Fruit fly (Drosophila melanogaster): ENCODE results near the gene Rpt3.

The Rpt3 gene

DNA sequence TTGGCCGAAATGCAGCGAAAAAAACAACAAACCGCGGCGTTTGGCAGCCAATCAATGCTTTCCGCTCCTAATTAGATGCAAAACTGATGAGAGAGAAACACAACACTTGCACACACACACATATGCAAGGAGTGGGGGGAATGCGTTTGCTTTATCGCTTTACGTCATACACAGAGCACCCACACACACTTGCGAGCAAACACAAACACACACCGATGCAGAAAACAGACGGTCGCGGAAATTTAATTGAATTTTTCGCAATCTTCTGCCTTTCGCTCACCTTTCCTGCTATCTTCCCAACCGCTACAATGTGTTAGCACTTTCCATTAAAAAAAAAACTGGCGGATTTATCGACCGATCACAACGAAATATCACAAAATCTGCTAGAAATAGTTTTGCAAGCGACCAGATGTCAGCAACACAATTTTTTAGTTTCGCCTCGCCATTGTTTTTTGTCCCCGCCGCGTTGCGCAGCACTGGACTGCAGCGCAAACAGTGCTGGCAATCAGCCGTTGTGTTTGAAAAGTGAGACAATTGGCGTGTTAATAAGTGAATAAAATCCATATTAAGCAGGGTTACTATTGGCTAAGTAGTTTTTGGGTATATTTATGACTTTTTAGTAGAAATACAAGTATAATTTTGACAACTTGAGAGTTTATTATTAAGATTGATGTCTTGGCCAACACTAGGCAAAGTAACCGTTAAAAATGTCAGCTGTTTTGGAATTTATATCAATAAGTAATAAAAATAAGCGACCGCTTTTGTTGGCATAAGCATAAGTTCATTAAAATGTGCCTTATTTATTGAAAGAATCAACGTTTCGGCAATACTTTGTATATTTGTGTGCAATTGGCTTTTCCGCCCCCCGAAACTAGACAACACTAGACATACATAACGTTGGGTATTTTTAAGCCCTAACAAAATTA is 11.9 kb downstream of the Rpt3 start, which contains the start of gene Klp10A:
Gene Klp10A, minus strand, starts transcription at position 532 of the 926 bp plus-strand sequence.
- TF ChIP-seq CG15710 (tag; optimal IDR thresholded peaks at IDR 0.05) (peak; percentile 22), CG8301 (tag; optimal IDR thresholded peaks at IDR 0.05) (no peak), EcR (GFP tag; optimal IDR thresholded peaks at IDR 0.05) (no peak)

DNA sequence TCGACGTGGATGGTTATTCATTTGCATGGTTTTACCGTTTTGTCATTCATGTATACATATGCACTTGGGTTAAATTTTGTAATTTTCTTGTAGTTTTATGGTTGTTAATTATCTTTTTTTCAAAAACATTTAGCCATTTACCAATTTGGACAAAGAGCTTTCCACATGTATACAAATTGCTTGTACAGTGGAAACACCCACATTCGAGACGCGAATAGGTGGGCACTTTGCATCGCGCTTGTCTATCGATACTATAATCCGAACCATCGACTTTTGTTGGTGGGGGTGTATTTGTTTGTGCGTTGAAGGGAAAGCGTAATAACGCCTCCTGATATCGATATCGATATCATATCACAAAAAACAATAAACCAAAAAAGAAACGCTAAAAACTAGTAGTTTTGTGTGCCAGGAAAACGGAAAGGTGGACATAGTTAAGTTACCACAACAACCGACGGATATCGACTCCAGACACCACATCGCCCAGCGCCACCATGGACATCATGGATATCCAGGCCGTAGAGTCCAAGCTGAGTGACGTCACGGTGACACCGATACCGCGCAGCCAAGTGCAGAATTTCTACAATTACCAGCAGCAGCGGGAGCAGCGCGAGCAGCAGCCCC is 12.8 kb downstream of the Rpt3 start, which contains the start of gene CDK2AP1:
Gene CDK2AP1, plus strand, starts transcription at position 294 of the 621 bp plus-strand sequence.
- TF ChIP-seq Ets98B (GFP tag; IDR thresholded peaks at IDR 0.05) = no peak; the same call in 1 of the 2 replicates
- TF ChIP-seq CG12605 (GFP tag; IDR thresholded peaks at IDR 0.05) = no peak
- TF ChIP-seq CG4496 (GFP tag; IDR thresholded peaks at IDR 0.05) = peak; percentile 37; the same call in 1 of the 3 replicates
- 0 out of 3 replicates have a peak, but pooled peaks have one; percentile 25 for TF ChIP-seq fd96Ca (GFP tag; IDR thresholded peaks at IDR 0.05)
- 0 out of 2 replicates have a peak, but pooled peaks have one; percentile 15 for TF ChIP-seq CG32121 (GFP tag; IDR thresholded peaks at IDR 0.05)
- TF ChIP-seq CG13204 (GFP tag; optimal IDR thresholded peaks at IDR 0.05) = no peak
- TF ChIP-seq CG8301 (tag; optimal IDR thresholded peaks at IDR 0.05) = no peak
- TF ChIP-seq Pif1B (GFP tag; optimal IDR thresholded peaks at IDR 0.05) = no peak
- no peak for TF ChIP-seq rn (GFP tag; IDR thresholded peaks at IDR 0.05)
- TF ChIP-seq Pif1A (GFP tag; optimal IDR thresholded peaks at IDR 0.05) = no peak
- TF ChIP-seq gl (tag; optimal IDR thresholded peaks at IDR 0.05) = no peak
- peak; percentile 0 for TF ChIP-seq CG8159 (tag; optimal IDR thresholded peaks at IDR 0.05)
- TF ChIP-seq EcR (GFP tag; optimal IDR thresholded peaks at IDR 0.05) = no peak
- TF ChIP-seq CG9948 (tag; optimal IDR thresholded peaks at IDR 0.05) = no peak
- no peak for TF ChIP-seq D1 (tag; optimal IDR thresholded peaks at IDR 0.05)
- no peak for TF ChIP-seq CG10348 (GFP tag; IDR thresholded peaks at IDR 0.05)
- no peak for TF ChIP-seq CG34367 (tag; optimal IDR thresholded peaks at IDR 0.05)
- peak; percentile 1 for TF ChIP-seq CG17806 (tag; optimal IDR thresholded peaks at IDR 0.05)

DNA sequence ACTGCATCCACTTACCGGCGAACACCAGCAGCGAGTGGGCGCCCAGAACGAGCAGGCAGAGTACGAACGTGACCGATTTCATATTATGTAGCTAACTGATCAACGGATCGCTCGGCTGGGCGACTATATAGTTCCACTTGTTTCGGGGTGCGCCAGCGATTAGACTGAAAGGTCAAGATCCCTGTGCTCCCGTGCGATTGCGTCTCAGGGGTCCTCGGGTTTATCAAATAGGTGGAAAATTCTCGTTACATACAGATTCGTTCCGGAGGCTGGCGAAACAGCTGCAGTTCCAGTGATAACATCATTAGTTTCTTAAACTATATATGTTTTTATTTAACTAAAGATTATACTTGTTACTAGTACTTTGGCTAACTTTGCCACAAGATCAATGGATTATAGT is 15.3 kb downstream of the Rpt3 start, which contains the start of gene ssp7:
Gene ssp7, minus strand, starts transcription at position 101 of the 400 bp plus-strand sequence.
- TF ChIP-seq CG8301 (tag; optimal IDR thresholded peaks at IDR 0.05) (no peak), CG34367 (tag; optimal IDR thresholded peaks at IDR 0.05) (no peak), CG17806 (tag; optimal IDR thresholded peaks at IDR 0.05) (no peak), D1 (tag; optimal IDR thresholded peaks at IDR 0.05) (no peak), CG4496 (GFP tag; IDR thresholded peaks at IDR 0.05) (no peak), fd96Ca (GFP tag; IDR thresholded peaks at IDR 0.05) (no peak), Pif1B (GFP tag; optimal IDR thresholded peaks at IDR 0.05) (no peak), Snoo (tag; optimal IDR thresholded peaks at IDR 0.05) (no peak), CG9948 (tag; optimal IDR thresholded peaks at IDR 0.05) (no peak)

DNA sequence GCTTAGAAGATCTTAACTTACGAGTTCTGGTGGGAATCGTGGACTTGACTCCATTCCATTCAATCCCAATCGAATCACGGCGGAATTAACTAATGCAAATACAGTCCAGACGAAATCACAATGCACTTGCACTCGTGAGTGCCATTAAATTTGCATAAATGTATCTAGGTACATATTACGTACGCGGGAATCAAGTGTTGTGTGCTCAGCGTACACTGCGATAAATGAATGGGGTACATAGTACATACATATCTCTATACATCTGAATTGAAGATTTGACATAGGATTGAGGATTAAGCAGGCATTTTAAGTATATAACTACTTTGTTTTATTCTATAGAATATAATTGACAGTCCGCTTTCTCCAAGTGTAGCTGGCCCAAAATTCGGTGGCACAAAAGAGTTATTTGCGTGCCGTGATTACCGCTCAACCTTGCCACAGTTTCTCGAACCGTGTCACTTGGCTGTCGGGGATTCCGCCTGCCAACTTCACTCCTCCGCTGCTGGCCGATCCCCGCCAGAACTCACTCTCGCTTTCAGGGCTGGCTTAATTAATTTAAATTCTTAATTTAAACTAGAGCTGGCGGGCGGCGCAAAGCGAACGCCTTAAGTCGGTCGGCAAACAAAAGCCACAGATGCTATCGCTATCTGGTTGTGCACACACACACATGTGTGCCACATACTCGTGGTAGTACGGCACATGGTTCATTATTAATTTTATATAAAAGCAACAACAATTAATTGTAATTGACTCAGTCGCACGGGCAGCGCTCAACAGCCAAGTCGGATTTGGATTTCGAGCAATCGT is 17.1 kb downstream of the Rpt3 start, which contains the start of the genes CG15199 and CG15202:
Gene CG15199, minus strand, starts transcription at position 51 of the 807 bp plus-strand sequence.
Gene CG15202, plus strand, starts transcription at position 757 of the 807 bp plus-strand sequence.
- TF ChIP-seq Snoo (tag; optimal IDR thresholded peaks at IDR 0.05) (peak; percentile 53), EcR (GFP tag; optimal IDR thresholded peaks at IDR 0.05) (no peak)

DNA sequence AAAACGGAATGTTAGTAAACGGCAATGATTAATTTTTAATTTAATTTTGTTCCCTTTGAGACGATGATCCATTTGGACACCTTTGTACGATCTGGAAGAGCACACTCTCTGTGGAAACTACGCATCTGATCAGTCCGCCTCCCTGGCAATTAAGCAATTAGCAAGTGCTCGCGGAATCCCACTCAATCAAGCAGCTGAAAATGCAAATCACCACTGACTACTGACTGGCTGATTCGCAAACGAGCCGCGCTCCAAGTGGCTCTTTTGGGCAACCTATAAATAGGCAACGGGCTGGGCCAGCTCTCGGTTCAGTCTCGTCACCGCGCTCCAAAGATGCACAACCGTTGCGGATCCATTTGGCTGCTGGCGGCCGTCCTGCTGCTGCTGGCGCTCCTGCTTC is 18.9 kb downstream of the Rpt3 start, which contains the start of gene CG15201:
Gene CG15201, plus strand, starts transcription at position 301 of the 400 bp plus-strand sequence.
- TF ChIP-seq CG4496 (GFP tag; IDR thresholded peaks at IDR 0.05) = no peak
- TF ChIP-seq Pif1A (GFP tag; optimal IDR thresholded peaks at IDR 0.05) = no peak
- TF ChIP-seq CG32121 (GFP tag; IDR thresholded peaks at IDR 0.05) = no peak
- no peak for TF ChIP-seq CG8159 (tag; optimal IDR thresholded peaks at IDR 0.05)
- no peak for TF ChIP-seq Pif1B (GFP tag; optimal IDR thresholded peaks at IDR 0.05)
- TF ChIP-seq fd96Ca (GFP tag; IDR thresholded peaks at IDR 0.05) = no peak
- no peak for TF ChIP-seq CG12605 (GFP tag; IDR thresholded peaks at IDR 0.05)
- TF ChIP-seq CG9948 (tag; optimal IDR thresholded peaks at IDR 0.05) = no peak
- no peak for TF ChIP-seq CG17806 (tag; optimal IDR thresholded peaks at IDR 0.05)
- no peak for TF ChIP-seq gl (tag; optimal IDR thresholded peaks at IDR 0.05)
- no peak for TF ChIP-seq CG14655 (GFP tag; optimal IDR thresholded peaks at IDR 0.05)
- TF ChIP-seq rn (GFP tag; IDR thresholded peaks at IDR 0.05) = no peak
- TF ChIP-seq CG10348 (GFP tag; IDR thresholded peaks at IDR 0.05) = no peak
- no peak for TF ChIP-seq EcR (GFP tag; optimal IDR thresholded peaks at IDR 0.05)
- no peak for TF ChIP-seq CG15710 (tag; optimal IDR thresholded peaks at IDR 0.05)
- TF ChIP-seq CG34367 (tag; optimal IDR thresholded peaks at IDR 0.05) = no peak
- TF ChIP-seq D1 (tag; optimal IDR thresholded peaks at IDR 0.05) = no peak
- no peak for TF ChIP-seq Snoo (tag; optimal IDR thresholded peaks at IDR 0.05)

Data from whole organism, pupa.